Worm (Caenorhabditis elegans): ENCODE measurements around the gene str-2.

ce11 chrV:9855920-9856852 lies 32.1 kb upstream of the str-2 start:
- no peak for TF ChIP-seq aly-2 (tag; optimal IDR thresholded peaks at IDR 0.05)
- TF ChIP-seq egl-27 (tag; optimal IDR thresholded peaks at IDR 0.05) = no peak

Data from whole organism, L3 larva.